Worm (Caenorhabditis elegans) whole organism, young adult: ENCODE data around the gene lnp-1.

Experiments
- F23B12.7 ChIP-seq: sonication (generic microtip); optimal IDR thresholded peaks from 2 replicates; lab custom pipeline; 2017; ENCODE audit warnings: missing genetic modification characterization, mild to moderate bottlenecking, missing compliant biosample characterization, antibody characterized with exemption, moderate library complexity; ENCODE audit not compliant: insufficient read depth
- F33H1.4 ChIP-seq: fragments of 200-800 bp; sonication (Bioruptor generic); IDR thresholded peaks from 2 replicates; pipeline ENCODE4 v1.3.6; 2022; ENCODE audit warnings: missing genetic modification reagents, missing genetic modification characterization, missing compliant biosample characterization
- F52B5.7 ChIP-seq: sonication (generic microtip); optimal IDR thresholded peaks from 2 replicates; lab custom pipeline; 2016; ENCODE audit warnings: mild to moderate bottlenecking, missing genetic modification characterization, missing compliant biosample characterization
- F55B11.4 ChIP-seq: sonication (generic microtip); optimal IDR thresholded peaks from 2 replicates; lab custom pipeline; 2016; ENCODE audit warnings: missing compliant biosample characterization, missing genetic modification characterization, borderline replicate concordance; ENCODE audit not compliant: insufficient read depth
- F57A8.1 ChIP-seq: fragments of 200-800 bp; sonication (Bioruptor generic); optimal IDR thresholded peaks from 2 replicates; lab custom pipeline; 2018; ENCODE audit warnings: mild to moderate bottlenecking, missing genetic modification characterization, moderate library complexity, missing compliant biosample characterization
- F57C9.4 ChIP-seq: sonication (generic microtip); optimal IDR thresholded peaks from 2 replicates; lab custom pipeline; 2017; ENCODE audit warnings: mild to moderate bottlenecking, missing genetic modification characterization, missing compliant biosample characterization
- K11D2.4 ChIP-seq: fragments of 200-800 bp; sonication (Bioruptor generic); IDR thresholded peaks from 2 replicates; pipeline ENCODE4 v1.3.6; 2022; ENCODE audit warnings: missing genetic modification reagents, missing genetic modification characterization, missing compliant biosample characterization
- Y53G8AR.9 ChIP-seq: fragments of 200-800 bp; sonication (Bioruptor generic); conservative IDR thresholded peaks from 2 replicates; pipeline ENCODE4 v1.3.6; 2022; ENCODE audit warnings: missing genetic modification reagents, missing genetic modification characterization, missing compliant biosample characterization
- atf-7 ChIP-seq: sonication (generic microtip); optimal IDR thresholded peaks from 2 replicates; lab custom pipeline; 2017; ENCODE audit warnings: mild to moderate bottlenecking, missing genetic modification characterization, missing compliant biosample characterization
- attf-3 ChIP-seq: fragments of 200-800 bp; sonication (Bioruptor generic); conservative IDR thresholded peaks from 2 replicates; pipeline ENCODE4 v1.3.6; 2022; ENCODE audit warnings: missing genetic modification reagents, missing genetic modification characterization, missing compliant biosample characterization
- attf-5 ChIP-seq: fragments of 200-800 bp; sonication (Bioruptor generic); optimal IDR thresholded peaks from 2 replicates; lab custom pipeline; 2018; ENCODE audit warnings: mild to moderate bottlenecking, missing genetic modification characterization, missing compliant biosample characterization
- bed-1 ChIP-seq: fragments of 200-800 bp; sonication (Bioruptor generic); IDR thresholded peaks from 2 replicates; pipeline ENCODE4 v1.3.6; 2022; ENCODE audit warnings: missing genetic modification reagents, missing genetic modification characterization, missing compliant biosample characterization
- cebp-1 ChIP-seq, 2 experiments: fragments of 200-800 bp in 1 of 2; sonication (Bioruptor generic) in 1 of 2; sonication (generic microtip) in 1 of 2; IDR thresholded peaks in 1 of 2; optimal IDR thresholded peaks in 1 of 2; 2 replicates each; pipeline versions ENCODE4 v1.3.6 to Lab custom; 2017 to 2022; ENCODE audit warnings: missing compliant biosample characterization in 2 of 2, missing genetic modification characterization in 2 of 2, mild to moderate bottlenecking in 1 of 2, missing genetic modification reagents in 1 of 2, moderate library complexity in 1 of 2
- ceh-58 ChIP-seq: fragments of 200-800 bp; sonication (Bioruptor generic); IDR thresholded peaks from 2 replicates; pipeline ENCODE4 v1.3.6; 2022; ENCODE audit warnings: missing genetic modification characterization, missing compliant biosample characterization
- ceh-79 ChIP-seq: sonication (generic microtip); optimal IDR thresholded peaks from 2 replicates; lab custom pipeline; 2017; ENCODE audit warnings: mild to moderate bottlenecking, missing genetic modification characterization, missing compliant biosample characterization
- chd-7 ChIP-seq: sonication (generic microtip); optimal IDR thresholded peaks from 2 replicates; lab custom pipeline; 2016; ENCODE audit warnings: mild to moderate bottlenecking, missing genetic modification characterization, moderate library complexity, missing compliant biosample characterization
- die-1 ChIP-seq: sonication (generic microtip); optimal IDR thresholded peaks from 2 replicates; lab custom pipeline; 2016; ENCODE audit warnings: missing genotype, mild to moderate bottlenecking, missing genetic modification characterization, missing compliant biosample characterization
- dox-1 ChIP-seq: fragments of 200-800 bp; sonication (Bioruptor generic); IDR thresholded peaks from 2 replicates; pipeline ENCODE4 v1.3.6; 2022; ENCODE audit warnings: missing genetic modification reagents, missing genetic modification characterization, missing compliant biosample characterization
- efl-1 ChIP-seq: fragments of 150-350 bp; optimal IDR thresholded peaks from 2 replicates; lab custom pipeline; 2014; ENCODE audit warnings: missing biosample characterization, missing genetic modification reagents, missing genetic modification characterization
- egrh-3 ChIP-seq: fragments of 200-800 bp; sonication (Bioruptor generic); IDR thresholded peaks from 2 replicates; pipeline ENCODE4 v1.3.6; 2022; ENCODE audit warnings: missing genetic modification reagents, missing genetic modification characterization, missing compliant biosample characterization
- hmg-20 ChIP-seq: fragments of 200-800 bp; sonication (Bioruptor generic); IDR thresholded peaks from 2 replicates; pipeline ENCODE4 v1.3.6; 2022; ENCODE audit warnings: missing genetic modification reagents, missing genetic modification characterization, missing compliant biosample characterization
- lin-35 ChIP-seq, 3 experiments: fragments of 150-350 bp in 2 of 3; sonication (generic microtip) in 1 of 3; optimal IDR thresholded peaks; 2 replicates each; lab custom pipeline; 2014 to 2018; ENCODE audit warnings: missing biosample characterization in 3 of 3, missing genetic modification characterization in 3 of 3, missing genetic modification reagents in 3 of 3
- lin-40 ChIP-seq: sonication (generic microtip); optimal IDR thresholded peaks from 2 replicates; lab custom pipeline; 2016; ENCODE audit warnings: missing genetic modification characterization, mild to moderate bottlenecking, missing compliant biosample characterization, missing genotype, missing genetic modification reagents
- lir-1 ChIP-seq: fragments of 200-800 bp; sonication (Bioruptor generic); conservative IDR thresholded peaks from 2 replicates; pipeline ENCODE4 v1.3.6; 2022; ENCODE audit warnings: missing genetic modification reagents, missing genetic modification characterization, missing compliant biosample characterization
- madf-6 ChIP-seq: fragments of 200-800 bp; sonication (Bioruptor generic); IDR thresholded peaks from 2 replicates; pipeline ENCODE4 v1.3.6; 2022; ENCODE audit warnings: missing genetic modification reagents, missing genetic modification characterization, missing compliant biosample characterization
- mxl-1 ChIP-seq: sonication (generic microtip); optimal IDR thresholded peaks from 2 replicates; lab custom pipeline; 2016; ENCODE audit warnings: missing genetic modification characterization, missing compliant biosample characterization
- nhr-80 ChIP-seq: sonication (generic microtip); optimal IDR thresholded peaks from 2 replicates; lab custom pipeline; 2016; ENCODE audit warnings: missing genetic modification characterization, missing compliant biosample characterization
- nhr-90 ChIP-seq: sonication (generic microtip); optimal IDR thresholded peaks from 2 replicates; lab custom pipeline; 2016; ENCODE audit warnings: missing genotype, mild to moderate bottlenecking, missing genetic modification characterization, missing compliant biosample characterization
- pbrm-1 ChIP-seq: fragments of 200-800 bp; sonication (Bioruptor generic); IDR thresholded peaks from 2 replicates; pipeline ENCODE4 v1.3.6; 2022; ENCODE audit warnings: missing genetic modification reagents, missing genetic modification characterization, missing compliant biosample characterization
- rcor-1 ChIP-seq: fragments of 200-800 bp; sonication (Bioruptor generic); IDR thresholded peaks from 2 replicates; pipeline ENCODE4 v1.3.6; 2022; ENCODE audit warnings: missing genetic modification reagents, missing genetic modification characterization, missing compliant biosample characterization
- snpc-1.1 ChIP-seq: sonication (generic microtip); optimal IDR thresholded peaks from 2 replicates; lab custom pipeline; 2017; ENCODE audit warnings: missing genetic modification characterization, mild to moderate bottlenecking, missing compliant biosample characterization, antibody characterized with exemption, moderate library complexity, missing genotype, missing genetic modification reagents; ENCODE audit not compliant: insufficient read depth
- somi-1 ChIP-seq: fragments of 200-800 bp; sonication (Bioruptor generic); optimal IDR thresholded peaks from 2 replicates; lab custom pipeline; 2018; ENCODE audit warnings: mild to moderate bottlenecking, missing genetic modification characterization, missing compliant biosample characterization
- tbx-9 ChIP-seq: sonication (generic microtip); optimal IDR thresholded peaks from 2 replicates; lab custom pipeline; 2016; ENCODE audit warnings: borderline replicate concordance, missing genetic modification characterization, inconsistent platforms, missing compliant biosample characterization
- zim-3 ChIP-seq: sonication (generic microtip); optimal IDR thresholded peaks from 2 replicates; lab custom pipeline; 2017; ENCODE audit warnings: mild to moderate bottlenecking, missing genetic modification characterization, moderate library complexity, missing compliant biosample characterization
- ztf-22 ChIP-seq: fragments of 200-800 bp; sonication (Bioruptor generic); optimal IDR thresholded peaks from 2 replicates; lab custom pipeline; 2018; ENCODE audit warnings: mild to moderate bottlenecking, missing genetic modification characterization, moderate library complexity, missing compliant biosample characterization

The lnp-1 gene

DNA sequence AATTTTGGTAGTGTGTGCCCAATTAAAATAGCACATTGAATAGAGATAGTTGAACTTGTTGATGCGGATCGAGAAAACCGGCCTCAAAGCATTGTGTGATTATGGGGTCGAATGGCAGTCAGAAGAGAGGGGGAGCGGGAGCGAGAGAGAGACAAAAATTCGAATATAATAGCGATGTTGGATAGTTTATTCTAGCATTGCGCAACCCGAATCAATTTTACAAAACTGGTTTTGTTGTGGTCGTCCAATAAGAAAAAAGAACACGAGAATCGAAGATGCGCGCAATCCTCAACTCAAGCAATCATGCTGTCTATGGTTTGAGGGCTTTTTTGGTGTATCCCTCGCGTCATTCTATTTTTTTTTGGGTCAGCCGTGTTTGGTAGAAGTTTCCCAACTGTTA lies 35.1 kb upstream of the lnp-1 start:
- TF ChIP-seq cebp-1 (GFP tag; IDR thresholded peaks at IDR 0.05; lab: Robert Waterston, UW): no peak
- peak; percentile 39 for TF ChIP-seq cebp-1 (tag; optimal IDR thresholded peaks at IDR 0.05; lab: Kevin White, UChicago)
- TF ChIP-seq mxl-1: no peak
- TF ChIP-seq, all 124 proteins: peak for 1

DNA sequence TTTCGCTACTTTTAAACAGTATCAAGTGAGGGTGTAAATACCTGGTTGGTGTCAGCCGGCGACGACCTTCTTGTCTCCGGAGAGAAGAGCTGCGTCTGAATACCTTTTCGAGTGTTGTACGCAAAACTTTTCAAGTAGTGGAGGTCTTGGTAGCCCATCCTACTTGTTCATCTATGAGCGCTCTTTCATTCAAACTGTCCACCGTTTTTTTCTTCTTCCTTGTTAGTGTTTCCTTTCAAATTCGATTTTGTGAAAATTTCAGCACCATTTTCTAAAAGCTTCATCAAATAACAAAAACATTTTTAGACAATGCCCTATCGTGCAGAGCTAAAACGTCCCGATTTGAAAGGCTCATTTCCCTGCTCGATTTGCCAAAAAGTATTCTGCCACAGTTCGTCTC lies 34.2 kb upstream of the lnp-1 start, which contains the start of gene ham-2:
TSS of gene ham-2 (plus strand) at position 301 of the 400 bp plus-strand sequence.
- TF ChIP-seq lin-35 (GFP tag; optimal IDR thresholded peaks at IDR 0.05; lab: Kevin White, UChicago) (no peak), F57C9.4 (tag; lab: Kevin White, UChicago) (no peak), hmg-20 (no peak), attf-5 (GFP tag; lab: Kevin White, UChicago) (no peak), zim-3 (tag; lab: Kevin White, UChicago) (no peak), ceh-79 (no peak)

DNA sequence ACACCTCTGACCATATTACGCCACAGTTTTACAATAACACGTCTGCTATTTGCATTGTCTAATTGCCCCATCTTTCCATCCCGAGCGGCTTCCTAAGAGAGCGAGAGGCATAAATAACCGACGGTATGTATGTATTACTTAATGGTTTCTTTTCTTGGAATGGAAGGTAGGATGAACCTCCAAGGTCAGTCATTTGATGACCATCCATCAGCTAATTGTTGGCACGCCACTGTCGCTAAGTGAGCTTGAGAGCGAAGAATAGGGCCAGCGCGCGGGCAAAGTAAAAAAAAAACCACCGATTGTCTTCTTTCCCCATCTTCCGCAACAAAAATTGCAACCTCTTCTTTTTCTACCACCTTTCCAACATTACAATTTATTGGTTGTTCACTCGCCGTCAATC lies 32.5 kb upstream of the lnp-1 start:
- TF ChIP-seq somi-1 (GFP tag; lab: Kevin White, UChicago) (no peak), die-1 (tag; lab: Kevin White, UChicago) (no peak), Y53G8AR.9 (no peak), egrh-3 (GFP tag; lab: Robert Waterston, UW) (no peak)

DNA sequence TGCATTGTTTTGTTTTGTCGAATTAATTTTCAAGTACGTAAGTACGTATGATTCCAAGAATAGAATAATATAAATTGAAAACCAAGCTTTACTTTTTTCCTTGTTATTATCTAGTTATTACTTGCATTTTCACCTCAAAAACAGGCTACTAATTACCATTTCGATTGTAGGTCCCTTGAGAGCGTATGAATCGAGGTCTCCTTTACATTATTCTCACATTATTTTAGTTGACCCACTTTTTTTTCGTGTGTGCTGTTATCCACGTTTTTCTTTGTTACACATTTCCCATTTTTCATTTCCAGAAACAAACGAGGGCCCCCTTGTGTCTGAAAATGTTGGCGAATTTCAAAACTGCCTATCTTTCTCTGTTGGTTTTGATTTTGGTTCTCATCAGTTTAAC lies 26.7 kb upstream of the lnp-1 start, which contains the start of gene C05E11.6:
TSS of gene C05E11.6 (plus strand) at position 301 of the 400 bp plus-strand sequence.
- TF ChIP-seq nhr-90 (tag; lab: Kevin White, UChicago) (no peak), ztf-22 (no peak), rcor-1 (no peak), snpc-1.1 (tag; lab: Kevin White, UChicago) (no peak), F23B12.7 (no peak), F52B5.7 (tag; lab: Kevin White, UChicago) (no peak), F57A8.1 (GFP tag; lab: Kevin White, UChicago) (no peak), attf-3 (GFP tag; lab: Robert Waterston, UW) (no peak), lin-40 (tag; lab: Kevin White, UChicago) (no peak), bed-1 (GFP tag; lab: Robert Waterston, UW) (no peak)

DNA sequence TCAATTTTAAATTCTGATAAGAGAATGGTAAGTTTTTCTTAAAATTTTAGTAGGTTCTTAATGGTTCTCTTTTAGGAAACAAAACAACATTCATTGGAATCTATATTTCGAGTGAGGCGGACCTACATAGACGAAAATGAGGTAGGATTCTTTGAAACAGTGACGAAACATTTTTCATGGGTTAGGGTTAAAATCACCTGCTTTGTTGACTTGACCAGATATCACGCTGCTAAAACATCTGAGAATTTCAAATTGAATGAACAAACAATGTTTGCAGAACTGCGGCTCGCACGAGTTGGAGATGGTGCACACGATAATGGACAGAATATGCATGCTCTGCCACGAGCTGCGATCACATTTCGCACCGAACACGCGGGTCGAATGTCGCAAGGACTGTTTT lies 26.3 kb upstream of the lnp-1 start:
- no peak for TF ChIP-seq tbx-9
- no peak for TF ChIP-seq F57C9.4 (tag; lab: Kevin White, UChicago)
- TF ChIP-seq ceh-58: no peak
- TF ChIP-seq chd-7: no peak
- no peak for TF ChIP-seq atf-7 (tag; lab: Kevin White, UChicago)

DNA sequence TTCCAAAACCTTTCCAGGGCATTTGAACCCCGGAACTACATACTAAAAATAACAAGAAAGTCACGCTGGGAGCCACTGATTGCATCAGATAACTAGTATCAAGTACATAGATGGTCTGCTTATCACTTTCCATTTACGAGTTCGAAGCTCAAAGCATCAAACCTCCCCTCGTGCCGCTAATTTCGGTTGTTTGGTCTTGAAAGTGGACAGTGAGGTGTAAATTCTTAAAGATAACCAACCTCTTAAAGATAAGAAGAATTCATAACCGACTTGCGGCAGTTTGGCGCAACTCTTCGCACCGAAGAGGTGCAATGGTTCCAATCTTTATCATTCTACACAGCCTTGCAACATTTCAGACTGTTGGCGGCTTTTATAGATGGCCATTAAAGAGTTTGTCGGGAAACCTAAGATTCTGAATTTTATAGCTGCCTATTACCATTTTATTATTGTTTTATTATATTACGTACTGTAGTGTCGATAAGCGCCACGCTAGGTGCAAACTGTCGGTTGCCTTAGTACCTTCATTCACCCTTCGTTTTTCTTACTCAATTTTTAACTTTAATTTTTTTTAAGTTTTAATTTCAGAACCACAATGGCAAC lies 23.7 kb upstream of the lnp-1 start, which contains the start of gene amt-4:
TSS of gene amt-4 (plus strand) at position 586 of the 600 bp plus-strand sequence.
- TF ChIP-seq lir-1 (GFP tag; lab: Robert Waterston, UW): no peak
- peak; percentile 0 for TF ChIP-seq ztf-22
- TF ChIP-seq nhr-80 (tag; lab: Kevin White, UChicago): peak; percentile 91
- TF ChIP-seq F55B11.4: no peak
- no peak for TF ChIP-seq pbrm-1 (GFP tag; lab: Robert Waterston, UW)
- TF ChIP-seq madf-6 (GFP tag; lab: Robert Waterston, UW): no peak
- TF ChIP-seq efl-1: no peak
- no peak for TF ChIP-seq K11D2.4 (GFP tag; lab: Robert Waterston, UW)
- TF ChIP-seq dox-1 (GFP tag; lab: Robert Waterston, UW): 0 out of 2 replicates have a peak, but pooled peaks have one; percentile 26
- TF ChIP-seq F33H1.4 (GFP tag; lab: Robert Waterston, UW): no peak
- TF ChIP-seq rcor-1: no peak
- TF ChIP-seq, all 124 proteins: peak for 3
